Fruit fly (Drosophila melanogaster): ENCODE data around the gene AIF.

Gene AIF

dm6 chr2L:2200136-2201036, 48.8 kb downstream of the AIF start:
- TF ChIP-seq fkh (GFP tag; optimal IDR thresholded peaks at IDR 0.05), result peak; percentile 22
- no peak for TF ChIP-seq dac (GFP tag; optimal IDR thresholded peaks at IDR 0.05)
- TF ChIP-seq CG3919 (GFP tag; optimal IDR thresholded peaks at IDR 0.05), result peak; percentile 34
- peak in 1 of 2 experiments; percentile 31 for TF ChIP-seq ss (GFP tag; optimal IDR thresholded peaks at IDR 0.05)
- peak; percentile 41 for TF ChIP-seq CG7368 (GFP tag; optimal IDR thresholded peaks at IDR 0.05)
- TF ChIP-seq spab (GFP tag; optimal IDR thresholded peaks at IDR 0.05), result no peak
- TF ChIP-seq CG15336 (GFP tag; IDR thresholded peaks at IDR 0.05), result no peak
- TF ChIP-seq CG11294 (GFP tag; IDR thresholded peaks at IDR 0.05), result no peak
- TF ChIP-seq CG1621 (tag; optimal IDR thresholded peaks at IDR 0.05), result peak; percentile 59
- no peak for TF ChIP-seq OdsH (GFP tag; optimal IDR thresholded peaks at IDR 0.05)
- TF ChIP-seq Eip78C (GFP tag), result peak; percentile 75
- peak; percentile 22 for TF ChIP-seq dsx (GFP tag; optimal IDR thresholded peaks at IDR 0.05; ENCODE audit: poor library complexity, severe bottlenecking)
- peak; percentile 51 for TF ChIP-seq Eip75B (GFP tag; optimal IDR thresholded peaks at IDR 0.05)
- TF ChIP-seq Ets96B (tag; optimal IDR thresholded peaks at IDR 0.05), result peak; percentile 5
- TF ChIP-seq CG6854 (GFP tag; optimal IDR thresholded peaks at IDR 0.05), result peak; percentile 29
- TF ChIP-seq CG16779 (tag; optimal IDR thresholded peaks at IDR 0.05), result peak; percentile 33
- peak; percentile 9 for TF ChIP-seq Sox102F (GFP tag; optimal IDR thresholded peaks at IDR 0.05)
- no peak for TF ChIP-seq CG8119 (GFP tag; IDR thresholded peaks at IDR 0.05)
- TF ChIP-seq Hr4 (GFP tag; optimal IDR thresholded peaks at IDR 0.05), result no peak
- TF ChIP-seq CG11762 (GFP tag; optimal IDR thresholded peaks at IDR 0.05; ENCODE audit: insufficient read depth), result no peak
- no peak for TF ChIP-seq lz (GFP tag; optimal IDR thresholded peaks at IDR 0.05)
- no peak for TF ChIP-seq CG9139 (GFP tag; optimal IDR thresholded peaks at IDR 0.05)
- TF ChIP-seq Lpt (GFP tag; optimal IDR thresholded peaks at IDR 0.05), result peak; percentile 86
- peak; percentile 93 for TF ChIP-seq svp (GFP tag)
- TF ChIP-seq CG8319 (GFP tag; optimal IDR thresholded peaks at IDR 0.05), result no peak
- no peak for TF ChIP-seq topi (GFP tag; optimal IDR thresholded peaks at IDR 0.05)
- peak; percentile 99 for TF ChIP-seq vri (GFP tag; optimal IDR thresholded peaks at IDR 0.05)
- TF ChIP-seq Sox15 (GFP tag; optimal IDR thresholded peaks at IDR 0.05), result no peak
- TF ChIP-seq Met (GFP tag; optimal IDR thresholded peaks at IDR 0.05), result peak; percentile 78

- no peak for TF ChIP-seq Hr38 (GFP tag; optimal IDR thresholded peaks at IDR 0.05)
- peak; percentile 89 for TF ChIP-seq pdm3 (GFP tag; optimal IDR thresholded peaks at IDR 0.05)
- peak; percentile 91 for TF ChIP-seq net (GFP tag; optimal IDR thresholded peaks at IDR 0.05)
- peak; percentile 85 for TF ChIP-seq CG10669 (GFP tag; optimal IDR thresholded peaks at IDR 0.05)
- peak; percentile 67 for TF ChIP-seq CG1621 (tag; optimal IDR thresholded peaks at IDR 0.05)
- TF ChIP-seq dac (GFP tag; optimal IDR thresholded peaks at IDR 0.05), result peak; percentile 89
- TF ChIP-seq spab (GFP tag; optimal IDR thresholded peaks at IDR 0.05), result peak; percentile 89
- peak; percentile 75 for TF ChIP-seq Ets21C (GFP tag; optimal IDR thresholded peaks at IDR 0.05)
- peak; percentile 91 for TF ChIP-seq eg (GFP tag; IDR thresholded peaks at IDR 0.05)
- TF ChIP-seq esn (GFP tag; optimal IDR thresholded peaks at IDR 0.05), result peak; percentile 86
- peak; percentile 90 for TF ChIP-seq CG6163 (GFP tag; IDR thresholded peaks at IDR 0.05)
- TF ChIP-seq CG6854 (GFP tag; optimal IDR thresholded peaks at IDR 0.05), result no peak
- TF ChIP-seq lz (GFP tag; optimal IDR thresholded peaks at IDR 0.05), result peak; percentile 83
- peak; percentile 86 for TF ChIP-seq CG11294 (GFP tag; IDR thresholded peaks at IDR 0.05)
- peak; percentile 91 for TF ChIP-seq acj6 (GFP tag; optimal IDR thresholded peaks at IDR 0.05)
- peak; percentile 89 for TF ChIP-seq Eip75B (GFP tag; optimal IDR thresholded peaks at IDR 0.05)
- TF ChIP-seq Sox14 (GFP tag; optimal IDR thresholded peaks at IDR 0.05), result peak; percentile 93
- peak; percentile 67 to 76 for TF ChIP-seq ss (GFP tag; optimal IDR thresholded peaks at IDR 0.05)
- TF ChIP-seq Hr4 (GFP tag; optimal IDR thresholded peaks at IDR 0.05), result peak; percentile 96
- TF ChIP-seq CG6276 (GFP tag; optimal IDR thresholded peaks at IDR 0.05), result peak; percentile 97
- peak; percentile 96 for TF ChIP-seq Eip78C (GFP tag)
- peak; percentile 80 for TF ChIP-seq cyc (GFP tag; optimal IDR thresholded peaks at IDR 0.05)
- peak; percentile 72 for TF ChIP-seq CG7368 (GFP tag; optimal IDR thresholded peaks at IDR 0.05)
- TF ChIP-seq achi (GFP tag; optimal IDR thresholded peaks at IDR 0.05), result peak; percentile 90
- TF ChIP-seq CG6792 (GFP tag; optimal IDR thresholded peaks at IDR 0.05), result peak; percentile 82
- TF ChIP-seq CG3919 (GFP tag; optimal IDR thresholded peaks at IDR 0.05), result peak; percentile 92
- TF ChIP-seq CG4318 (GFP tag; optimal IDR thresholded peaks at IDR 0.05), result peak; percentile 96
- peak; percentile 83 for TF ChIP-seq CG34406 (GFP tag; optimal IDR thresholded peaks at IDR 0.05)
- TF ChIP-seq CG9139 (GFP tag; optimal IDR thresholded peaks at IDR 0.05), result peak; percentile 65
- TF ChIP-seq Sox15 (GFP tag; optimal IDR thresholded peaks at IDR 0.05), result peak; percentile 79
- TF ChIP-seq CG31627 (GFP tag; optimal IDR thresholded peaks at IDR 0.05), result peak; percentile 83
- peak; percentile 36 for TF ChIP-seq Blimp-1 (GFP tag; optimal IDR thresholded peaks at IDR 0.05)
- TF ChIP-seq CG16779 (tag; optimal IDR thresholded peaks at IDR 0.05), result peak; percentile 91
These were observed 49.6 kb downstream of the AIF start for dm6 chr2L:2201107-2201561.
